Worm (Caenorhabditis elegans) whole organism, young adult: ENCODE results near the gene irld-62.

Experiments used
- F49E8.2 ChIP-seq: sonication (generic microtip); optimal IDR thresholded peaks from 3 replicates; lab custom pipeline; 2017; ENCODE audit warnings: missing genetic modification characterization, mild to moderate bottlenecking, missing compliant biosample characterization, antibody characterized with exemption, moderate library complexity; ENCODE audit not compliant: insufficient read depth
- let-526 ChIP-seq: fragments of 200-800 bp; sonication (Bioruptor generic); IDR thresholded peaks from 2 replicates; pipeline ENCODE4 v1.3.6; 2022; ENCODE audit warnings: missing genetic modification reagents, missing genetic modification characterization, missing compliant biosample characterization
- madf-10 ChIP-seq: sonication (generic microtip); optimal IDR thresholded peaks from 2 replicates; lab custom pipeline; 2016; ENCODE audit warnings: mild to moderate bottlenecking, missing genetic modification characterization, missing compliant biosample characterization
- nfya-2 ChIP-seq: fragments of 200-800 bp; sonication (Bioruptor generic); IDR thresholded peaks from 2 replicates; pipeline ENCODE4 v1.3.6; 2022; ENCODE audit warnings: missing genetic modification reagents, missing genetic modification characterization, missing compliant biosample characterization
- pha-4 ChIP-seq: fragments of 150-350 bp; sonication (generic microtip); optimal IDR thresholded peaks from 2 replicates; lab custom pipeline; 2014; ENCODE audit warnings: missing biosample characterization, missing genetic modification reagents, missing genetic modification characterization

- TF ChIP-seq madf-10 (tag; lab: Kevin White, UChicago) (no peak), let-526 (no peak), pha-4 (tag; lab: Kevin White, UChicago) (no peak), nfya-2 (no peak), F49E8.2 (tag; lab: Kevin White, UChicago) (no peak)
These were observed 45.1 kb upstream of the irld-62 start, which contains the start of gene M01B2.13 for ce11 chrV:15265814-15266213.
